Worm (Caenorhabditis elegans) whole organism, L4 larva: ENCODE measurements around the gene F54H5.5.

Experiments used
- ama-1 ChIP-seq: fragments of 150-350 bp; optimal IDR thresholded peaks from 2 replicates; lab custom pipeline; 2014; ENCODE audit warnings: inconsistent platforms, mixed read lengths
- fos-1 ChIP-seq: fragments of 150-350 bp; optimal IDR thresholded peaks from 2 replicates; lab custom pipeline; 2014; ENCODE audit warnings: missing biosample characterization, missing genetic modification characterization
- hif-1 ChIP-seq, 2 experiments: sonication (generic microtip); optimal IDR thresholded peaks; 2 replicates each; lab custom pipeline; 2016 to 2017; ENCODE audit warnings: missing compliant biosample characterization in 2 of 2, missing genetic modification characterization in 2 of 2, missing genetic modification reagents in 2 of 2, missing genotype in 2 of 2, mild to moderate bottlenecking in 1 of 2
- hlh-30 ChIP-seq: sonication (generic microtip); optimal IDR thresholded peaks from 2 replicates; lab custom pipeline; 2017; ENCODE audit warnings: antibody characterized with exemption, mild to moderate bottlenecking, missing genetic modification characterization, missing compliant biosample characterization; ENCODE audit not compliant: insufficient read depth
- nhr-11 ChIP-seq: fragments of 150-350 bp; optimal IDR thresholded peaks from 2 replicates; lab custom pipeline; 2014; ENCODE audit warnings: missing biosample characterization, missing genetic modification characterization
- nhr-237 ChIP-seq: sonication (generic microtip); optimal IDR thresholded peaks from 2 replicates; lab custom pipeline; 2017; ENCODE audit warnings: missing biosample characterization, missing genetic modification characterization
- nhr-77 ChIP-seq: fragments of 150-350 bp; optimal IDR thresholded peaks from 2 replicates; lab custom pipeline; 2014; ENCODE audit warnings: missing biosample characterization, missing genetic modification characterization
- pqm-1 ChIP-seq: sonication (generic microtip); optimal IDR thresholded peaks from 2 replicates; lab custom pipeline; 2017; ENCODE audit warnings: missing biosample characterization, missing genetic modification characterization
- ztf-11 ChIP-seq: fragments of 150-350 bp; optimal IDR thresholded peaks from 2 replicates; lab custom pipeline; 2014; ENCODE audit warnings: missing biosample characterization, missing genetic modification characterization

DNA sequence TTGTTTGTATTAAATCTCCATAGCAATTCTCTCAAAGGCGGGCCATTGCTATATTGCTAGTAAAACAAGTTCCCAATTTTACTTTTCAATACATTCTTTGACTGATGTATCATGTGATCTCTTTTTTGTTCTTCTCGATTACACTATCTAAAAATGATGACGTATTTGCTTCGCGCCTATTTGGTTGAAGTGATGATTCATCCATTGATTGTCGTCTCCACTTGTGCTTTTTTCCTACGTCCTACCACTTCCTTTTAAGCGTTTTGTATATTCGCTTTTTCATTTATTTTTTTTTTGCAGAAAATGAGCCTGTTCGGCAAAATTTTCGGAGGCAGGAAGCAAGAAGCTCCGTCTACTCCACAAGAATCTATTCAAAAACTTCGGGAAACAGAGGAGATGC lies 37.7 kb downstream of the F54H5.5 start, which contains the start of gene vps-32.1:
- TF ChIP-seq fos-1 (tag; lab: Kevin White, UChicago) (peak; percentile 42), nhr-11 (tag; lab: Kevin White, UChicago) (no peak), pqm-1 (tag; lab: Kevin White, UChicago) (no peak), ztf-11 (tag; lab: Kevin White, UChicago) (no peak), hif-1 (tag; optimal IDR thresholded peaks at IDR 0.05; lab: Kevin White, UChicago) (no peak), nhr-77 (no peak), nhr-237 (tag; lab: Kevin White, UChicago) (no peak), hlh-30 (no peak), ama-1 (lab: Kevin White, UChicago) (no peak)
